Fruit fly (Drosophila melanogaster) whole organism: ENCODE results near the gene CG13965.

ENCODE experiments used
- CG8478 ChIP-seq: fragments of >200 bp; optimal IDR thresholded peaks from 2 replicates; lab custom pipeline; 2018; ENCODE audit warnings: inconsistent platforms
- Dll ChIP-seq: fragments of >200 bp; optimal IDR thresholded peaks from 2 replicates; lab custom pipeline; 2017
- EcR ChIP-seq, 2 experiments: fragments of >200 bp; optimal IDR thresholded peaks; 2 replicates each; lab custom pipeline; 2017; ENCODE audit warnings: missing biosample characterization in 2 of 2, missing genetic modification characterization in 2 of 2, missing genetic modification reagents in 2 of 2
- pan ChIP-seq: fragments of >200 bp; optimal IDR thresholded peaks from 2 replicates; lab custom pipeline; 2017
- psq ChIP-seq: fragments of >200 bp; optimal IDR thresholded peaks from 2 replicates; lab custom pipeline; 2017
- usp ChIP-seq: fragments of >200 bp; optimal IDR thresholded peaks from 2 replicates; lab custom pipeline; 2017; ENCODE audit warnings: missing biosample characterization, missing genetic modification characterization, mixed read lengths

DNA sequence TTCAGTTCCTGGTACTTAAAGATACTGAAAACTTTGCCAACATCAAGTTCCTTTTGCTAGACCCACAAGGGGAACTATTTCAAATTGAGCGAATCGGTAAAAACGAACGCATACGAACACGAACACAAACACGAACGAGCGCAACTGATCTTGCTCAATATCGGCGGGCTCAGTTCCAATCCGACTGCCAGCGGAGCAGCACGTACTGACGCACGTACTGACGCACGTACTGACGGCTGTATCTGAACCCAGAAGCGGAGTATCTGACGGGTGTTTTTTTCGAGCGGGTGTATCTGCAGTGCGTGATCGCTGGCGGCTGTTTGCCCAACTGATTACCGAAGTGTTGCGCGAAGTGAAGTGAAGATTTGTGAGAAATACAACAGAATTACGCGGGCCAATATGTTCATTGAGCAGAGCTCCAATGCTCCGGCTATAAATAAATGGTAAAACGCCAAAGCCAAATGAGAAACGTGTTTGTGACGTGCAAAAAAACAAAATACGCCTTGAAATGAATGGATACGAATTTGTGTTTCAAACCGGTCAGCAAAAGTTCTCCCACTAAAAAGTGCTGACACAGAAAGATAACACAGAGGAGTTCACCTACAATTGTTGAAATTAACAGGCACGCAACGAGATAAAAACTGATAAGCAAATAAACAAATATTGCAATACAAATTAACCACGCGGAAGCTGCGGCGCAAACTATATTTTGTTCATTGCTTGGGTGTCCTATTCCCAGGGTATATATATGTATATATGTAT is 26.9 kb downstream of the CG13965 start:
- no peak for TF ChIP-seq CG8478 (lab: Kevin White, UChicago)
- no peak for TF ChIP-seq psq
- no peak for TF ChIP-seq Dll (lab: Kevin White, UChicago)
- no peak for TF ChIP-seq EcR (GFP tag; optimal IDR thresholded peaks at IDR 0.05; lab: Kevin White, UChicago)
- TF ChIP-seq usp (GFP tag; lab: Kevin White, UChicago), result no peak
- TF ChIP-seq pan, result no peak
